Worm (Caenorhabditis elegans): ENCODE results near the gene lgc-50.

lgc-50 gene

ce11 chrIII:7383733-7384132, 11.5 kb downstream of the lgc-50 start, which contains the start of gene tbp-1:
TSS of gene tbp-1 (plus strand) at chrIII:7384033.
- no peak for TF ChIP-seq hlh-8 (tag; optimal IDR thresholded peaks at IDR 0.05)
- no peak for TF ChIP-seq ceh-6 (GFP tag; optimal IDR thresholded peaks at IDR 0.05)
- no peak for TF ChIP-seq fax-1 (tag; optimal IDR thresholded peaks at IDR 0.05)
- no peak for TF ChIP-seq zip-5 (tag; optimal IDR thresholded peaks at IDR 0.05)
- TF ChIP-seq ahr-1 (tag; optimal IDR thresholded peaks at IDR 0.05): no peak

- no peak for TF ChIP-seq ahr-1 (tag; optimal IDR thresholded peaks at IDR 0.05)
- peak; percentile 38 for TF ChIP-seq ceh-31 (tag; optimal IDR thresholded peaks at IDR 0.05)
- TF ChIP-seq C38D4.7 (GFP tag; optimal IDR thresholded peaks at IDR 0.05): no peak
- TF ChIP-seq fkh-10 (GFP tag; optimal IDR thresholded peaks at IDR 0.05): no peak
- no peak for TF ChIP-seq fax-1 (tag; optimal IDR thresholded peaks at IDR 0.05)
- TF ChIP-seq nfya-1 (tag; optimal IDR thresholded peaks at IDR 0.05): peak; percentile 44
- TF ChIP-seq ceh-18 (tag; optimal IDR thresholded peaks at IDR 0.05): no peak
- no peak for TF ChIP-seq C08G9.2 (tag; optimal IDR thresholded peaks at IDR 0.05)
- peak; percentile 16 for TF ChIP-seq unc-42 (tag; optimal IDR thresholded peaks at IDR 0.05)
- no peak for TF ChIP-seq sdc-2 (tag; optimal IDR thresholded peaks at IDR 0.05)
- no peak for TF ChIP-seq hlh-30 (tag; optimal IDR thresholded peaks at IDR 0.05; ENCODE audit: insufficient read depth)
- no peak for TF ChIP-seq tbx-7 (tag; optimal IDR thresholded peaks at IDR 0.05)
- no peak for TF ChIP-seq nhr-11 (tag; optimal IDR thresholded peaks at IDR 0.05)
- no peak for TF ChIP-seq rnt-1 (tag; optimal IDR thresholded peaks at IDR 0.05)
These were observed 13.6 kb downstream of the lgc-50 start, which contains the start of the genes hmg-4 and T20B12.3 for ce11 chrIII:7381546-7382171. TSS of gene hmg-4 (minus strand) at chrIII:7381596. TSS of gene T20B12.3 (plus strand) at chrIII:7382115.

ce11 chrIII:7380120-7380519, 15.1 kb downstream of the lgc-50 start:
- TF ChIP-seq che-1 (tag; optimal IDR thresholded peaks at IDR 0.05) (no peak), pha-4 (tag; optimal IDR thresholded peaks at IDR 0.05) (no peak)

- TF ChIP-seq tbx-7 (tag; optimal IDR thresholded peaks at IDR 0.05): no peak
- no peak for TF ChIP-seq mec-3 (tag; optimal IDR thresholded peaks at IDR 0.05; ENCODE audit: borderline replicate concordance)
- TF ChIP-seq dmd-4 (tag; optimal IDR thresholded peaks at IDR 0.05; ENCODE audit: borderline replicate concordance): no peak
- no peak for TF ChIP-seq fkh-6 (tag; optimal IDR thresholded peaks at IDR 0.05)
- TF ChIP-seq ceh-18 (tag; optimal IDR thresholded peaks at IDR 0.05): no peak
- no peak for TF ChIP-seq sdc-2 (tag; optimal IDR thresholded peaks at IDR 0.05)
- TF ChIP-seq sox-2 (GFP tag; IDR thresholded peaks at IDR 0.05): no peak
- TF ChIP-seq ceh-22 (tag; optimal IDR thresholded peaks at IDR 0.05): no peak
- no peak for TF ChIP-seq dve-1 (tag; optimal IDR thresholded peaks at IDR 0.05)
- TF ChIP-seq ceh-45 (GFP tag; IDR thresholded peaks at IDR 0.05): no peak
- TF ChIP-seq pros-1 (tag; optimal IDR thresholded peaks at IDR 0.05): no peak
- no peak for TF ChIP-seq ceh-30 (tag; optimal IDR thresholded peaks at IDR 0.05)
- no peak for TF ChIP-seq ref-2 (tag; optimal IDR thresholded peaks at IDR 0.05)
- no peak for TF ChIP-seq pqm-1 (tag; optimal IDR thresholded peaks at IDR 0.05)
- TF ChIP-seq unc-55 (GFP tag; optimal IDR thresholded peaks at IDR 0.05): no peak
- TF ChIP-seq hlh-15 (tag; optimal IDR thresholded peaks at IDR 0.05): no peak
These were observed 16.3 kb downstream of the lgc-50 start, which contains the start of gene T20B12.7 for ce11 chrIII:7378945-7379344. TSS of gene T20B12.7 (minus strand) at chrIII:7379045.

- TF ChIP-seq fkh-10 (GFP tag; optimal IDR thresholded peaks at IDR 0.05) (no peak), C38D4.7 (GFP tag; optimal IDR thresholded peaks at IDR 0.05) (no peak), hlh-15 (tag; optimal IDR thresholded peaks at IDR 0.05) (no peak), hlh-8 (tag; optimal IDR thresholded peaks at IDR 0.05) (no peak), npax-4 (tag; optimal IDR thresholded peaks at IDR 0.05) (no peak), ceh-9 (tag; optimal IDR thresholded peaks at IDR 0.05) (no peak), pha-2 (tag; optimal IDR thresholded peaks at IDR 0.05) (no peak), K09A11.1 (tag; optimal IDR thresholded peaks at IDR 0.05; ENCODE audit: insufficient read depth) (no peak), hlh-13 (GFP tag; optimal IDR thresholded peaks at IDR 0.05) (no peak), K02D7.2 (tag; optimal IDR thresholded peaks at IDR 0.05) (no peak), elt-2 (tag; optimal IDR thresholded peaks at IDR 0.05) (no peak), ceh-31 (tag; optimal IDR thresholded peaks at IDR 0.05) (no peak), madf-2 (tag; optimal IDR thresholded peaks at IDR 0.05) (no peak), ceh-2 (tag; optimal IDR thresholded peaks at IDR 0.05) (no peak)
These were observed 16.7 kb downstream of the lgc-50 start for ce11 chrIII:7378522-7378921.
